Worm (Caenorhabditis elegans) whole organism, young adult: Measurements from ENCODE around the gene paf-2.

ENCODE experiments used
- B0035.1 ChIP-seq: sonication (generic microtip); optimal IDR thresholded peaks from 2 replicates; lab custom pipeline; 2016; ENCODE audit warnings: missing genetic modification characterization, mild to moderate bottlenecking, missing compliant biosample characterization, missing genotype, missing genetic modification reagents
- egrh-3 ChIP-seq: fragments of 200-800 bp; sonication (Bioruptor generic); IDR thresholded peaks from 2 replicates; pipeline ENCODE4 v1.3.6; 2022; ENCODE audit warnings: missing genetic modification reagents, missing genetic modification characterization, missing compliant biosample characterization
- fkh-3 ChIP-seq: sonication (generic microtip); optimal IDR thresholded peaks from 2 replicates; lab custom pipeline; 2016; ENCODE audit warnings: mild to moderate bottlenecking, missing genetic modification characterization, missing compliant biosample characterization
- hsf-1 ChIP-seq: fragments of 200-800 bp; sonication (Bioruptor generic); IDR thresholded peaks from 2 replicates; pipeline ENCODE4 v1.3.6; 2022; ENCODE audit warnings: missing genetic modification reagents, missing genetic modification characterization, missing compliant biosample characterization
- lsl-1 ChIP-seq: fragments of 200-800 bp; sonication (Bioruptor generic); optimal IDR thresholded peaks from 2 replicates; lab custom pipeline; 2018; ENCODE audit warnings: mild to moderate bottlenecking, missing genetic modification characterization, moderate library complexity, missing compliant biosample characterization
- nfya-1 ChIP-seq: sonication (generic microtip); optimal IDR thresholded peaks from 2 replicates; lab custom pipeline; 2017; ENCODE audit warnings: antibody characterized with exemption, missing compliant biosample characterization, missing genetic modification characterization, borderline replicate concordance; ENCODE audit not compliant: insufficient read depth
- nhr-90 ChIP-seq: sonication (generic microtip); optimal IDR thresholded peaks from 2 replicates; lab custom pipeline; 2016; ENCODE audit warnings: missing genotype, mild to moderate bottlenecking, missing genetic modification characterization, missing compliant biosample characterization
- tlf-1 ChIP-seq: fragments of 200-800 bp; sonication (Bioruptor generic); optimal IDR thresholded peaks from 2 replicates; lab custom pipeline; 2018; ENCODE audit warnings: mild to moderate bottlenecking, missing genetic modification characterization, missing compliant biosample characterization
- ztf-6 ChIP-seq: fragments of 200-800 bp; sonication (Bioruptor generic); IDR thresholded peaks from 2 replicates; pipeline ENCODE4 v1.3.6; 2022; ENCODE audit warnings: missing genetic modification reagents, missing genetic modification characterization, missing compliant biosample characterization

- TF ChIP-seq tlf-1 (GFP tag; lab: Kevin White, UChicago) (no peak), lsl-1 (no peak), hsf-1 (GFP tag; lab: Robert Waterston, UW) (no peak), fkh-3 (no peak), nhr-90 (no peak), egrh-3 (GFP tag; lab: Robert Waterston, UW) (no peak), ztf-6 (no peak), B0035.1 (no peak), nfya-1 (no peak)
Measured at ce11 chrX:4297452-4297851, at the start of gene paf-2.
